Fruit fly (Drosophila melanogaster) whole organism, prepupa: Measurements from ENCODE around the gene CycB3.

ENCODE experiments used
- Blimp-1 ChIP-seq: fragments of 200-800 bp; sonication (Bioruptor generic); optimal IDR thresholded peaks from 3 replicates; lab custom pipeline; 2017; ENCODE audit warnings: missing biosample characterization, missing genetic modification characterization, mild to moderate bottlenecking, moderate library complexity, missing genetic modification reagents
- CG10631 ChIP-seq: fragments of 200-800 bp; sonication (Bioruptor generic); optimal IDR thresholded peaks from 2 replicates; lab custom pipeline; 2016; ENCODE audit warnings: missing biosample characterization, missing genetic modification characterization
- CG10669 ChIP-seq: fragments of 200-800 bp; sonication (Bioruptor generic); optimal IDR thresholded peaks from 3 replicates; lab custom pipeline; 2018; ENCODE audit warnings: missing biosample characterization, mild to moderate bottlenecking, missing genetic modification characterization, moderate library complexity
- CG11902 ChIP-seq: fragments of 200-800 bp; sonication (Bioruptor generic); optimal IDR thresholded peaks from 3 replicates; lab custom pipeline; 2016; ENCODE audit warnings: missing biosample characterization, missing genetic modification characterization
- CG15336 ChIP-seq: fragments of 200-800 bp; sonication (Bioruptor generic); IDR thresholded peaks from 2 replicates; pipeline ENCODE4 v1.3.6; 2022; ENCODE audit warnings: missing biosample characterization, missing genetic modification characterization
- CG16779 ChIP-seq: fragments of 200-800 bp; sonication (Bioruptor generic); optimal IDR thresholded peaks from 3 replicates; lab custom pipeline; 2017; ENCODE audit warnings: missing biosample characterization, mild to moderate bottlenecking, missing genetic modification characterization
- CG3032 ChIP-seq: fragments of 200-800 bp; optimal IDR thresholded peaks from 2 replicates; lab custom pipeline; 2019; ENCODE audit warnings: missing biosample characterization, mild to moderate bottlenecking, missing genetic modification characterization, moderate library complexity
- CG31627 ChIP-seq: fragments of 200-800 bp; sonication (Bioruptor generic); optimal IDR thresholded peaks from 3 replicates; lab custom pipeline; 2016; ENCODE audit warnings: missing biosample characterization, missing genetic modification characterization
- CG32006 ChIP-seq: fragments of 200-800 bp; sonication (Bioruptor generic); optimal IDR thresholded peaks from 3 replicates; lab custom pipeline; 2017; ENCODE audit warnings: missing biosample characterization, mild to moderate bottlenecking, missing genetic modification characterization
- CG34406 ChIP-seq: fragments of 200-800 bp; sonication (Bioruptor generic); optimal IDR thresholded peaks from 3 replicates; lab custom pipeline; 2016; ENCODE audit warnings: missing biosample characterization, missing genetic modification characterization
- CG6163 ChIP-seq: fragments of 200-800 bp; sonication (Bioruptor generic); IDR thresholded peaks from 3 replicates; pipeline ENCODE4 v1.3.6; 2022; ENCODE audit warnings: missing biosample characterization, missing genetic modification characterization
- CG6792 ChIP-seq: fragments of 200-800 bp; sonication (Bioruptor generic); optimal IDR thresholded peaks from 3 replicates; lab custom pipeline; 2016; ENCODE audit warnings: missing biosample characterization, missing genetic modification characterization
- CG6808 ChIP-seq: fragments of 200-800 bp; sonication (Bioruptor generic); optimal IDR thresholded peaks from 3 replicates; lab custom pipeline; 2017; ENCODE audit warnings: missing biosample characterization, missing genetic modification characterization, mild to moderate bottlenecking, moderate library complexity, missing genetic modification reagents
- CG8119 ChIP-seq: fragments of 200-800 bp; sonication (Bioruptor generic); IDR thresholded peaks from 3 replicates; pipeline ENCODE4 v1.3.6; 2022; ENCODE audit warnings: missing biosample characterization, missing genetic modification characterization
- CG8319 ChIP-seq: fragments of 200-800 bp; sonication (Bioruptor generic); optimal IDR thresholded peaks from 3 replicates; lab custom pipeline; 2016; ENCODE audit warnings: missing biosample characterization, missing genetic modification characterization
- CG8632 ChIP-seq: fragments of 200-800 bp; sonication (Bioruptor generic); optimal IDR thresholded peaks from 3 replicates; lab custom pipeline; 2016; ENCODE audit warnings: missing biosample characterization, missing genetic modification characterization
- Eip78C ChIP-seq: fragments of 200-800 bp; sonication (Bioruptor generic); peaks from one replicate; lab custom pipeline; 2016; ENCODE audit warnings: missing biosample characterization, missing genetic modification characterization
- Eip93F ChIP-seq: fragments of 200-800 bp; sonication (Bioruptor generic); optimal IDR thresholded peaks from 2 replicates; lab custom pipeline; 2016; ENCODE audit warnings: missing biosample characterization, mild to moderate bottlenecking, missing genetic modification characterization
- Ets21C ChIP-seq: fragments of 200-800 bp; sonication (Bioruptor generic); optimal IDR thresholded peaks from 3 replicates; lab custom pipeline; 2016; ENCODE audit warnings: missing biosample characterization, missing genetic modification characterization
- Hr39 ChIP-seq: fragments of 200-800 bp; sonication (Bioruptor generic); optimal IDR thresholded peaks from 2 replicates; lab custom pipeline; 2016; ENCODE audit warnings: missing biosample characterization, missing genetic modification characterization
- Hr4 ChIP-seq: fragments of 200-800 bp; sonication (Bioruptor generic); optimal IDR thresholded peaks from 3 replicates; lab custom pipeline; 2016; ENCODE audit warnings: missing biosample characterization, missing genetic modification characterization
- Met ChIP-seq: fragments of 200-800 bp; sonication (Bioruptor generic); optimal IDR thresholded peaks from 3 replicates; lab custom pipeline; 2016; ENCODE audit warnings: missing biosample characterization, missing genetic modification characterization
- OdsH ChIP-seq: fragments of 200-800 bp; sonication (Bioruptor generic); optimal IDR thresholded peaks from 3 replicates; lab custom pipeline; 2016; ENCODE audit warnings: missing biosample characterization, missing genetic modification characterization
- Smox ChIP-seq: fragments of 200-800 bp; sonication (Bioruptor generic); optimal IDR thresholded peaks from 3 replicates; lab custom pipeline; 2016; ENCODE audit warnings: missing biosample characterization, missing genetic modification characterization
- Sox14 ChIP-seq: fragments of 200-800 bp; sonication (Bioruptor generic); optimal IDR thresholded peaks from 3 replicates; lab custom pipeline; 2016; ENCODE audit warnings: missing biosample characterization, missing genetic modification characterization
- Sox15 ChIP-seq: fragments of 200-800 bp; sonication (Bioruptor generic); optimal IDR thresholded peaks from 3 replicates; lab custom pipeline; 2016; ENCODE audit warnings: missing biosample characterization, missing genetic modification characterization
- achi ChIP-seq: fragments of 200-800 bp; sonication (Bioruptor generic); optimal IDR thresholded peaks from 3 replicates; lab custom pipeline; 2016; ENCODE audit warnings: missing biosample characterization, missing genetic modification characterization
- acj6 ChIP-seq: fragments of 200-800 bp; sonication (Bioruptor generic); optimal IDR thresholded peaks from 3 replicates; lab custom pipeline; 2016; ENCODE audit warnings: missing biosample characterization, missing genetic modification characterization
- dsx ChIP-seq: fragments of 200-800 bp; optimal IDR thresholded peaks from 3 replicates; lab custom pipeline; 2019; ENCODE audit warnings: missing biosample characterization, mild to moderate bottlenecking, missing genetic modification characterization, moderate library complexity; ENCODE audit not compliant: poor library complexity, severe bottlenecking
- eg ChIP-seq: fragments of 200-800 bp; sonication (Bioruptor generic); IDR thresholded peaks from 3 replicates; pipeline ENCODE4 v1.3.6; 2022; ENCODE audit warnings: missing biosample characterization, missing genetic modification characterization
- fd59A ChIP-seq: fragments of 200-800 bp; sonication (Bioruptor generic); optimal IDR thresholded peaks from 2 replicates; lab custom pipeline; 2017; ENCODE audit warnings: missing biosample characterization, mild to moderate bottlenecking, missing genetic modification characterization, missing genetic modification reagents
- fd85E ChIP-seq: fragments of 200-800 bp; sonication (Bioruptor generic); optimal IDR thresholded peaks from 3 replicates; lab custom pipeline; 2016; ENCODE audit warnings: missing biosample characterization, missing genetic modification characterization
- lz ChIP-seq: fragments of 200-800 bp; sonication (Bioruptor generic); optimal IDR thresholded peaks from 3 replicates; lab custom pipeline; 2016; ENCODE audit warnings: missing biosample characterization, missing genetic modification characterization
- svp ChIP-seq: fragments of 200-800 bp; sonication (Bioruptor generic); peaks from one replicate; lab custom pipeline; 2016; ENCODE audit warnings: missing biosample characterization, missing genetic modification characterization
- topi ChIP-seq: fragments of 200-800 bp; sonication (Bioruptor generic); optimal IDR thresholded peaks from 3 replicates; lab custom pipeline; 2016; ENCODE audit warnings: missing biosample characterization, missing genetic modification characterization

The CycB3 gene

dm6 chr3R:24841063-24841462, 29.6 kb downstream of the CycB3 start, which contains the start of gene CG33658:
Gene CG33658, minus strand, starts transcription at chr3R:24841163.
- TF ChIP-seq acj6 (no peak), CG6163 (no peak), CG32006 (GFP tag; lab: Kevin White, UChicago) (no peak), svp (no peak), CG10669 (GFP tag; lab: Kevin White, UChicago) (no peak), CG15336 (GFP tag; lab: Robert Waterston, UW) (no peak)

dm6 chr3R:24833652-24834051, 37.0 kb downstream of the CycB3 start, which contains the start of gene sosie:
Gene sosie, plus strand, starts transcription at chr3R:24833952.
- no peak for TF ChIP-seq CG31627 (GFP tag; lab: Kevin White, UChicago)
- TF ChIP-seq Blimp-1 (GFP tag; lab: Kevin White, UChicago) = no peak
- no peak for TF ChIP-seq OdsH (GFP tag; lab: Kevin White, UChicago)
- no peak for TF ChIP-seq CG8319 (GFP tag; lab: Kevin White, UChicago)
- TF ChIP-seq eg = no peak
- no peak for TF ChIP-seq Eip93F
- no peak for TF ChIP-seq Ets21C (GFP tag; lab: Kevin White, UChicago)
- no peak for TF ChIP-seq CG6792 (GFP tag; lab: Kevin White, UChicago)
- TF ChIP-seq CG10631 (GFP tag; lab: Kevin White, UChicago) = no peak
- no peak for TF ChIP-seq CG6808 (GFP tag; lab: Kevin White, UChicago)
- no peak for TF ChIP-seq achi (GFP tag; lab: Kevin White, UChicago)
- TF ChIP-seq CG8119 (GFP tag; lab: Robert Waterston, UW) = no peak

- TF ChIP-seq topi (GFP tag; lab: Kevin White, UChicago) (peak; percentile 30), Hr4 (GFP tag; lab: Kevin White, UChicago) (peak; percentile 67), CG11902 (GFP tag; lab: Kevin White, UChicago) (peak; percentile 19), CG10631 (GFP tag; lab: Kevin White, UChicago) (peak; percentile 66), lz (GFP tag; lab: Kevin White, UChicago) (peak; percentile 60), CG10669 (GFP tag; lab: Kevin White, UChicago) (no peak), CG8632 (GFP tag; lab: Kevin White, UChicago) (peak; percentile 4), acj6 (peak; percentile 64), CG3032 (tag; lab: Kevin White, UChicago) (no peak), Ets21C (GFP tag; lab: Kevin White, UChicago) (peak; percentile 36), Hr39 (peak; percentile 26), svp (peak; percentile 68), CG16779 (no peak), fd59A (GFP tag; lab: Kevin White, UChicago) (peak; percentile 6), Sox14 (GFP tag; lab: Kevin White, UChicago) (peak; percentile 74), Met (no peak), Eip78C (GFP tag; lab: Kevin White, UChicago) (peak; percentile 89), CG34406 (GFP tag; lab: Kevin White, UChicago) (peak; percentile 35), Smox (GFP tag; lab: Kevin White, UChicago) (peak; percentile 61), Sox15 (peak; percentile 24)
Measured at dm6 chr3R:24829887-24830351, 40.7 kb downstream of the CycB3 start, which contains the start of the genes Kaz and CG43273. Gene Kaz, minus strand, starts transcription at chr3R:24829959. Gene CG43273, plus strand, starts transcription at chr3R:24830301.

dm6 chr3R:24828234-24828633, 42.4 kb downstream of the CycB3 start, which contains the start of gene RabX4:
Gene RabX4, minus strand, starts transcription at chr3R:24828409.
- TF ChIP-seq dsx (GFP tag; lab: Kevin White, UChicago) = no peak
- TF ChIP-seq svp = peak; percentile 57
- TF ChIP-seq CG6163 = no peak
- no peak for TF ChIP-seq acj6
- TF ChIP-seq fd85E (GFP tag; lab: Kevin White, UChicago) = no peak
- TF ChIP-seq OdsH (GFP tag; lab: Kevin White, UChicago) = no peak
- TF ChIP-seq, all 60 proteins: peak for 1
